Fruit fly (Drosophila melanogaster) whole organism, embryonic: ENCODE measurements around the gene rut.

Experiments
- CG10366 ChIP-seq: fragments of 200-800 bp; sonication (Bioruptor generic); IDR thresholded peaks from 2 replicates; pipeline ENCODE4 v1.3.6; 2022; ENCODE audit warnings: missing biosample characterization, missing genetic modification characterization
- CG11398 ChIP-seq: fragments of 200-800 bp; sonication (Bioruptor generic); optimal IDR thresholded peaks from 2 replicates; lab custom pipeline; 2016; ENCODE audit warnings: missing biosample characterization, missing genetic modification characterization
- CG11696 ChIP-seq: fragments of 200-800 bp; sonication (Bioruptor generic); IDR thresholded peaks from 2 replicates; pipeline ENCODE4 v1.3.6; 2022; ENCODE audit warnings: missing biosample characterization, missing genetic modification characterization
- CG11723 ChIP-seq: fragments of 200-800 bp; sonication (Bioruptor generic); optimal IDR thresholded peaks from 2 replicates; lab custom pipeline; 2017; ENCODE audit warnings: missing biosample characterization, mild to moderate bottlenecking, missing genetic modification characterization
- CG1233 ChIP-seq: fragments of 200-800 bp; sonication (Bioruptor generic); optimal IDR thresholded peaks from 4 replicates; lab custom pipeline; 2018; ENCODE audit warnings: missing biosample characterization, mild to moderate bottlenecking, missing genetic modification characterization
- CG14667 ChIP-seq: fragments of 200-800 bp; sonication (Bioruptor generic); IDR thresholded peaks from 2 replicates; pipeline ENCODE4 v1.3.6; 2022; ENCODE audit warnings: missing biosample characterization, missing genetic modification characterization
- CG15073 ChIP-seq: fragments of 200-800 bp; sonication (Bioruptor generic); optimal IDR thresholded peaks from 2 replicates; lab custom pipeline; 2016; ENCODE audit warnings: missing biosample characterization, missing genetic modification characterization
- CG1602 ChIP-seq: fragments of 200-800 bp; sonication (Bioruptor generic); optimal IDR thresholded peaks from 3 replicates; lab custom pipeline; 2016; ENCODE audit warnings: missing biosample characterization, missing genetic modification characterization
- CG1647 ChIP-seq: fragments of 200-800 bp; sonication (Bioruptor generic); optimal IDR thresholded peaks from 3 replicates; lab custom pipeline; 2016; ENCODE audit warnings: missing biosample characterization, missing genetic modification characterization
- CG16779 ChIP-seq: fragments of 200-800 bp; sonication (Bioruptor generic); IDR thresholded peaks from 2 replicates; pipeline ENCODE4 v1.3.6; 2022; ENCODE audit warnings: missing biosample characterization, missing genetic modification characterization
- CG2120 ChIP-seq: fragments of 200-800 bp; sonication (Bioruptor generic); optimal IDR thresholded peaks from 3 replicates; lab custom pipeline; 2016; ENCODE audit warnings: missing biosample characterization, missing genetic modification characterization
- CG31365 ChIP-seq: fragments of 200-800 bp; sonication (Bioruptor generic); optimal IDR thresholded peaks from 2 replicates; lab custom pipeline; 2018; ENCODE audit warnings: missing biosample characterization, mild to moderate bottlenecking, missing genetic modification characterization
- CG32532 ChIP-seq: fragments of 200-800 bp; sonication (Bioruptor generic); IDR thresholded peaks from 2 replicates; pipeline ENCODE4 v1.3.6; 2022; ENCODE audit warnings: missing biosample characterization, missing genetic modification characterization
- CG32767 ChIP-seq: fragments of 200-800 bp; sonication (Bioruptor generic); IDR thresholded peaks from 2 replicates; pipeline ENCODE4 v1.3.6; 2022; ENCODE audit warnings: missing biosample characterization, missing genetic modification characterization
- CG4424 ChIP-seq: fragments of 200-800 bp; sonication (Bioruptor generic); optimal IDR thresholded peaks from 3 replicates; lab custom pipeline; 2016; ENCODE audit warnings: missing biosample characterization, missing genetic modification characterization
- CG4707 ChIP-seq: fragments of 200-800 bp; sonication (Bioruptor generic); optimal IDR thresholded peaks from 2 replicates; lab custom pipeline; 2018; ENCODE audit warnings: missing biosample characterization, mild to moderate bottlenecking, missing genetic modification characterization, moderate library complexity
- CG6683 ChIP-seq: fragments of 200-800 bp; sonication (Bioruptor generic); optimal IDR thresholded peaks from 2 replicates; lab custom pipeline; 2017; ENCODE audit warnings: missing biosample characterization, mild to moderate bottlenecking, missing genetic modification characterization, missing genetic modification reagents
- CG8359 ChIP-seq: fragments of 200-800 bp; sonication (Bioruptor generic); optimal IDR thresholded peaks from 2 replicates; lab custom pipeline; 2017; ENCODE audit warnings: missing biosample characterization, mild to moderate bottlenecking, missing genetic modification characterization, borderline replicate concordance
- CG8478 ChIP-seq: fragments of >200 bp; optimal IDR thresholded peaks from 2 replicates; lab custom pipeline; 2018
- CG9437 ChIP-seq: fragments of 200-800 bp; sonication (Bioruptor generic); optimal IDR thresholded peaks from 2 replicates; lab custom pipeline; 2018; ENCODE audit warnings: missing biosample characterization, mild to moderate bottlenecking, missing genetic modification characterization
- CG9817 ChIP-seq: fragments of 200-800 bp; sonication (Bioruptor generic); optimal IDR thresholded peaks from 2 replicates; lab custom pipeline; 2018; ENCODE audit warnings: missing biosample characterization, mild to moderate bottlenecking, missing genetic modification characterization, moderate library complexity
- CG9876 ChIP-seq: fragments of 200-800 bp; sonication (Bioruptor generic); optimal IDR thresholded peaks from 2 replicates; lab custom pipeline; 2016; ENCODE audit warnings: missing biosample characterization, missing genetic modification characterization
- CTCF ChIP-seq: fragments of 200-800 bp; sonication (Bioruptor generic); optimal IDR thresholded peaks from 2 replicates; lab custom pipeline; 2017; ENCODE audit warnings: missing biosample characterization, mild to moderate bottlenecking, missing genetic modification characterization, moderate library complexity
- HLH54F ChIP-seq: fragments of 200-800 bp; sonication (Bioruptor generic); optimal IDR thresholded peaks from 3 replicates; lab custom pipeline; 2016; ENCODE audit warnings: missing biosample characterization, missing genetic modification characterization
- HmgZ ChIP-seq: fragments of 200-800 bp; sonication (Bioruptor generic); optimal IDR thresholded peaks from 2 replicates; lab custom pipeline; 2018; ENCODE audit warnings: missing biosample characterization, mild to moderate bottlenecking, missing genetic modification characterization
- Hr3 ChIP-seq: fragments of 200-800 bp; sonication (Bioruptor generic); optimal IDR thresholded peaks from 3 replicates; lab custom pipeline; 2016; ENCODE audit warnings: missing biosample characterization, missing genetic modification characterization
- Hr51 ChIP-seq, 2 experiments: fragments of 200-800 bp; sonication (Bioruptor generic); optimal IDR thresholded peaks; 2 replicates in 1 of 2; 3 replicates in 1 of 2; lab custom pipeline; 2016 to 2018; ENCODE audit warnings: missing biosample characterization in 2 of 2, missing genetic modification characterization in 2 of 2, mild to moderate bottlenecking in 1 of 2, moderate library complexity in 1 of 2
- MBD-R2 ChIP-seq: fragments of 200-800 bp; sonication (Bioruptor generic); IDR thresholded peaks from 2 replicates; pipeline ENCODE4 v1.3.6; 2022; ENCODE audit warnings: missing biosample characterization, missing genetic modification characterization
- NK7.1 ChIP-seq: fragments of 200-800 bp; sonication (Bioruptor generic); optimal IDR thresholded peaks from 3 replicates; lab custom pipeline; 2016; ENCODE audit warnings: missing biosample characterization, missing genetic modification characterization
- Nf-YB ChIP-seq: fragments of 200-800 bp; sonication (Bioruptor generic); optimal IDR thresholded peaks from 3 replicates; lab custom pipeline; 2019; ENCODE audit warnings: missing biosample characterization, mild to moderate bottlenecking, missing genetic modification characterization, moderate library complexity
- Ravus ChIP-seq: fragments of 200-800 bp; sonication (Bioruptor generic); IDR thresholded peaks from 2 replicates; pipeline ENCODE4 v1.3.6; 2022; ENCODE audit warnings: missing biosample characterization, missing genetic modification characterization
- bbx ChIP-seq: fragments of 200-800 bp; sonication (Bioruptor generic); IDR thresholded peaks from 2 replicates; pipeline ENCODE4 v1.3.6; 2022; ENCODE audit warnings: missing biosample characterization, missing genetic modification characterization; ENCODE audit not compliant: partially characterized antibody
- br ChIP-seq: fragments of >200 bp; optimal IDR thresholded peaks from 2 replicates; lab custom pipeline; 2017
- chm ChIP-seq: fragments of 200-800 bp; sonication (Bioruptor generic); IDR thresholded peaks from 2 replicates; pipeline ENCODE4 v1.3.6; 2022; ENCODE audit warnings: missing biosample characterization, missing genetic modification characterization
- corto ChIP-seq: fragments of 200-800 bp; sonication (Bioruptor generic); optimal IDR thresholded peaks from 2 replicates; lab custom pipeline; 2016; ENCODE audit warnings: missing biosample characterization, mild to moderate bottlenecking, missing genetic modification characterization, moderate library complexity
- crol ChIP-seq: fragments of 200-800 bp; sonication (Bioruptor generic); IDR thresholded peaks from 2 replicates; pipeline ENCODE4 v1.3.6; 2022; ENCODE audit warnings: missing biosample characterization, missing genetic modification characterization
- dan ChIP-seq: fragments of 200-800 bp; sonication (Bioruptor generic); IDR thresholded peaks from 2 replicates; pipeline ENCODE4 v1.3.6; 2022; ENCODE audit warnings: missing biosample characterization, missing genetic modification characterization
- dmrt99B ChIP-seq: fragments of 200-800 bp; sonication (Bioruptor generic); optimal IDR thresholded peaks from 2 replicates; lab custom pipeline; 2018; ENCODE audit warnings: missing biosample characterization, mild to moderate bottlenecking, missing genetic modification characterization, moderate library complexity
- eyg ChIP-seq: fragments of 200-800 bp; sonication (Bioruptor generic); optimal IDR thresholded peaks from 3 replicates; lab custom pipeline; 2016; ENCODE audit warnings: missing biosample characterization, missing genetic modification characterization
- gcm ChIP-seq: fragments of 200-800 bp; sonication (Bioruptor generic); optimal IDR thresholded peaks from 2 replicates; lab custom pipeline; 2019; ENCODE audit warnings: missing biosample characterization, mild to moderate bottlenecking, missing genetic modification characterization, moderate library complexity
- gfzf ChIP-seq: fragments of 200-800 bp; sonication (Bioruptor generic); optimal IDR thresholded peaks from 2 replicates; lab custom pipeline; 2016; ENCODE audit warnings: missing biosample characterization, mild to moderate bottlenecking, missing genetic modification characterization, moderate library complexity
- insv ChIP-seq, 2 experiments: fragments of 200-800 bp; sonication (Bioruptor generic); optimal IDR thresholded peaks; 3 replicates each; lab custom pipeline; 2016 to 2018; ENCODE audit warnings: missing biosample characterization in 2 of 2, missing genetic modification characterization in 2 of 2
- lmd ChIP-seq: fragments of 200-800 bp; sonication (Bioruptor generic); IDR thresholded peaks from 2 replicates; pipeline ENCODE4 v1.3.6; 2022; ENCODE audit warnings: missing biosample characterization, missing genetic modification characterization
- luna ChIP-seq: fragments of 200-800 bp; sonication (Bioruptor generic); optimal IDR thresholded peaks from 2 replicates; lab custom pipeline; 2016; ENCODE audit warnings: missing biosample characterization, missing genetic modification characterization
- nerfin-2 ChIP-seq: fragments of 200-800 bp; sonication (Bioruptor generic); IDR thresholded peaks from 2 replicates; pipeline ENCODE4 v1.3.6; 2022; ENCODE audit warnings: missing biosample characterization, missing genetic modification characterization; ENCODE audit not compliant: partially characterized antibody
- pb ChIP-seq: fragments of 200-800 bp; sonication (Bioruptor generic); optimal IDR thresholded peaks from 3 replicates; lab custom pipeline; 2016; ENCODE audit warnings: missing biosample characterization, missing genetic modification characterization
- phol ChIP-seq: fragments of 200-800 bp; sonication (Bioruptor generic); optimal IDR thresholded peaks from 3 replicates; lab custom pipeline; 2018; ENCODE audit warnings: missing biosample characterization, mild to moderate bottlenecking, missing genetic modification characterization, moderate library complexity
- sc ChIP-seq, 3 experiments: fragments of >200 bp in 2 of 3; fragments of 200-800 bp in 1 of 3; sonication (Bioruptor generic) in 1 of 3; optimal IDR thresholded peaks; 2 replicates in 2 of 3; 3 replicates in 1 of 3; lab custom pipeline; 2017; ENCODE audit warnings: mild to moderate bottlenecking in 1 of 3, missing biosample characterization in 1 of 3, missing genetic modification characterization in 1 of 3, missing genetic modification reagents in 1 of 3
- tgo ChIP-seq: fragments of 200-800 bp; sonication (Bioruptor generic); IDR thresholded peaks from 3 replicates; pipeline ENCODE4 v1.3.6; 2022; ENCODE audit warnings: missing biosample characterization, missing genetic modification characterization
- tup ChIP-seq: fragments of 200-800 bp; sonication (Bioruptor generic); optimal IDR thresholded peaks from 2 replicates; lab custom pipeline; 2016; ENCODE audit warnings: missing biosample characterization, mild to moderate bottlenecking, missing genetic modification characterization, moderate library complexity
- unpg ChIP-seq: fragments of 200-800 bp; sonication (Bioruptor generic); optimal IDR thresholded peaks from 3 replicates; lab custom pipeline; 2018; ENCODE audit warnings: missing biosample characterization, mild to moderate bottlenecking, missing genetic modification characterization, moderate library complexity
- yki ChIP-seq: fragments of >200 bp; optimal IDR thresholded peaks from 3 replicates; lab custom pipeline; 2018

rut gene

dm6 chrX:14840417-14840872 lies 14.6 kb upstream of the rut start (continued):
- TF ChIP-seq pb (GFP tag; lab: Kevin White, UChicago) (no peak), CG11723 (no peak), CG1602 (GFP tag; lab: Kevin White, UChicago) (peak; percentile 16), HmgZ (tag; lab: Kevin White, UChicago) (no peak), CG32532 (GFP tag; lab: Robert Waterston, UW) (peak; percentile 76), CG16779 (GFP tag; lab: Robert Waterston, UW) (no peak), Hr3 (peak; percentile 22), tgo (GFP tag; lab: Robert Waterston, UW) (peak; percentile 56; the same call in 2 of the 3 replicates), nerfin-2 (GFP tag; lab: Robert Waterston, UW) (no peak), eyg (GFP tag; lab: Kevin White, UChicago) (no peak), lmd (peak; percentile 47; the same call in 1 of the 2 replicates), insv (GFP tag; optimal IDR thresholded peaks at IDR 0.05; lab: Kevin White, UChicago) (no peak), CG9817 (tag; lab: Kevin White, UChicago) (peak; percentile 32), dmrt99B (tag; lab: Kevin White, UChicago) (peak; percentile 56), CG32767 (GFP tag; lab: Robert Waterston, UW) (0 out of 2 replicates have a peak, but pooled peaks have one; percentile 15), CG31365 (no peak), CG14667 (GFP tag; lab: Robert Waterston, UW) (no peak), gcm (GFP tag; lab: Kevin White, UChicago) (peak; percentile 56), Nf-YB (GFP tag; lab: Kevin White, UChicago) (peak; percentile 3), CG8359 (no peak), yki (lab: Kevin White, UChicago) (no peak), CG4424 (GFP tag; lab: Kevin White, UChicago) (peak; percentile 29), crol (no peak), CG2120 (peak; percentile 0), unpg (peak; percentile 66), NK7.1 (GFP tag; lab: Kevin White, UChicago) (no peak), br (no peak), Ravus (GFP tag; lab: Robert Waterston, UW) (no peak), bbx (GFP tag; lab: Robert Waterston, UW) (no peak), CG10366 (GFP tag; lab: Robert Waterston, UW) (peak; percentile 8; the same call in 1 of the 2 replicates), CG11398 (no peak), corto (no peak), luna (no peak), Hr51 (GFP tag; optimal IDR thresholded peaks at IDR 0.05; lab: Kevin White, UChicago) (peak in 1 of 2 experiments; percentile 65), CG9437 (GFP tag; lab: Kevin White, UChicago) (no peak), sc (optimal IDR thresholded peaks at IDR 0.05; lab: Kevin White, UChicago) (no peak), sc (GFP tag; optimal IDR thresholded peaks at IDR 0.05; lab: Kevin White, UChicago) (no peak), HLH54F (GFP tag; lab: Kevin White, UChicago) (no peak), phol (peak; percentile 58), CG1647 (GFP tag; lab: Kevin White, UChicago) (no peak), CG4707 (GFP tag; lab: Kevin White, UChicago) (no peak), CG6683 (GFP tag; lab: Kevin White, UChicago) (no peak), CG15073 (no peak), CG1233 (no peak), chm (GFP tag; lab: Robert Waterston, UW) (no peak), CG8478 (lab: Kevin White, UChicago) (no peak), CTCF (GFP tag; lab: Kevin White, UChicago) (no peak), MBD-R2 (peak; percentile 21; the same call in 1 of the 2 replicates), CG11696 (GFP tag; lab: Robert Waterston, UW) (0 out of 2 replicates have a peak, but pooled peaks have one; percentile 19), tup (GFP tag; lab: Kevin White, UChicago) (no peak), CG9876 (GFP tag; lab: Kevin White, UChicago) (no peak), dan (GFP tag; lab: Robert Waterston, UW) (no peak), gfzf (GFP tag; lab: Kevin White, UChicago) (no peak)
